Fruit fly (Drosophila melanogaster): ENCODE measurements around the gene HGTX.
A peak's percentile ranks its signal among the peaks of the same experiment; 100 is the strongest.

The HGTX gene

DNA sequence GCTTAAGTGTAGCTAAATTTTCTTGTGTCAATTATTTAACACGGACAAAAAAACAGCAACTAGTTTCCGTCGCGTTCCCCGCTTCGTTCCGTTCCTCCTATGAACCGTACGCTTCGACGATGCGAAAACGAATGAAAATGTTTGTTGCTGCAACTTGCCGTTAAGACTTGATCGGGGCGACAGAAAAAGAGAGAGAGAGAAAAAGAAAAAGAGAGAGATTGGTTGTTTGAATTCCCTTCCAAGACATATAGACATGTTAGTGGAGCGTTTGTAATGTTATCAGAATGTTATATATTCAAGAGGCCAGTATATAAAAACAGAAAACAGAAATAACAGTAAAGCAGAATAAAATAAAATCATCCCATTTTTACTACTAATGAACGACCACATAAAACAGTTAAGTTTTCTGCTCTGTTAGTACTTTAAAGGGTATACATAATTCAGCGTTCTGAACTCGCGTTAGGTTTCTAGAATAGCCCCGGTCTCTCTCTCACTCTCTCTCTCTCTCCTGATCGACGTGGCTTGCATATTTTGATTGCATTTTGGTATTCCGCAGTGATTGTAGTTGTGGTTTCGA is 48.4 kb downstream of the HGTX start, which contains the start of gene Gbs-70E (continued):
- TF ChIP-seq wek (GFP tag; optimal IDR thresholded peaks at IDR 0.05), result peak; percentile 69
- TF ChIP-seq danr (GFP tag; IDR thresholded peaks at IDR 0.05), result peak; percentile 66; the same call in 1 of the 2 replicates
- peak; percentile 94 for TF ChIP-seq CG12236 (GFP tag; optimal IDR thresholded peaks at IDR 0.05)
- peak; percentile 93 for TF ChIP-seq Hsf (GFP tag; optimal IDR thresholded peaks at IDR 0.05)
- TF ChIP-seq Bteb2 (GFP tag; optimal IDR thresholded peaks at IDR 0.05), result peak; percentile 88
- peak; percentile 89 for TF ChIP-seq NK7.1 (GFP tag; optimal IDR thresholded peaks at IDR 0.05)
- TF ChIP-seq fd102C (GFP tag; optimal IDR thresholded peaks at IDR 0.05), result peak; percentile 39
- peak; percentile 77 for TF ChIP-seq E2f2 (GFP tag; IDR thresholded peaks at IDR 0.05)
- peak; percentile 48 for TF ChIP-seq CG4282 (GFP tag; optimal IDR thresholded peaks at IDR 0.05)
- peak; percentile 23 for TF ChIP-seq cg (GFP tag; optimal IDR thresholded peaks at IDR 0.05)
- TF ChIP-seq CG2199 (GFP tag; IDR thresholded peaks at IDR 0.05), result peak; percentile 93
- TF ChIP-seq ttk (GFP tag; IDR thresholded peaks at IDR 0.05), result peak; percentile 92
- peak; percentile 88; the same call in 2 of the 3 replicates for TF ChIP-seq B-H1 (GFP tag; IDR thresholded peaks at IDR 0.05)
- TF ChIP-seq Hey (tag; optimal IDR thresholded peaks at IDR 0.05), result peak; percentile 71
- peak; percentile 78 for TF ChIP-seq CG15514 (GFP tag; optimal IDR thresholded peaks at IDR 0.05)
- peak; percentile 61 for TF ChIP-seq CG7745 (tag; optimal IDR thresholded peaks at IDR 0.05)
- TF ChIP-seq Bdp1 (GFP tag; optimal IDR thresholded peaks at IDR 0.05), result peak; percentile 66
- TF ChIP-seq fru (optimal IDR thresholded peaks at IDR 0.05), result no peak
- TF ChIP-seq CG8388 (GFP tag; optimal IDR thresholded peaks at IDR 0.05), result peak; percentile 93
- peak; percentile 83 for TF ChIP-seq Ada2b (GFP tag; IDR thresholded peaks at IDR 0.05)
- peak; percentile 64 for TF ChIP-seq CG1792 (GFP tag; optimal IDR thresholded peaks at IDR 0.05)
- TF ChIP-seq vnd (GFP tag; IDR thresholded peaks at IDR 0.05; ENCODE audit: partially characterized antibody), result no peak
- TF ChIP-seq CG30403 (GFP tag; optimal IDR thresholded peaks at IDR 0.05), result peak; percentile 95
- TF ChIP-seq CG7839 (tag; optimal IDR thresholded peaks at IDR 0.05), result peak; percentile 94
- TF ChIP-seq C15 (GFP tag; IDR thresholded peaks at IDR 0.05), result peak; percentile 78; the same call in 1 of the 3 replicates
- TF ChIP-seq CG8944 (GFP tag; optimal IDR thresholded peaks at IDR 0.05), result peak; percentile 83
- peak; percentile 58 for TF ChIP-seq CG1024 (GFP tag; IDR thresholded peaks at IDR 0.05)
- no peak for TF ChIP-seq CG3726 (GFP tag; IDR thresholded peaks at IDR 0.05)
- peak; percentile 82 for TF ChIP-seq H15 (GFP tag; IDR thresholded peaks at IDR 0.05)
- TF ChIP-seq Dbx (GFP tag; IDR thresholded peaks at IDR 0.05), result peak; percentile 73
- peak; percentile 85 for TF ChIP-seq sd (tag; optimal IDR thresholded peaks at IDR 0.05)
- peak; percentile 51; the same call in 1 of the 2 replicates for TF ChIP-seq MBD-R2 (GFP tag; IDR thresholded peaks at IDR 0.05)
- peak in 1 of 2 experiments; percentile 81 for TF ChIP-seq Hr78 (GFP tag; optimal IDR thresholded peaks at IDR 0.05)
- peak; percentile 94 for TF ChIP-seq BtbVII (GFP tag; optimal IDR thresholded peaks at IDR 0.05)
- peak; percentile 79 for TF ChIP-seq chm (GFP tag; IDR thresholded peaks at IDR 0.05)
- TF ChIP-seq tx (GFP tag; optimal IDR thresholded peaks at IDR 0.05), result peak; percentile 88
- TF ChIP-seq Dip2 (GFP tag; IDR thresholded peaks at IDR 0.05), result no peak
- peak; percentile 63; the same call in 1 of the 2 replicates for TF ChIP-seq ham (GFP tag; IDR thresholded peaks at IDR 0.05)
- peak; percentile 76 for TF ChIP-seq CG6254 (GFP tag; optimal IDR thresholded peaks at IDR 0.05)
- TF ChIP-seq Myb (GFP tag; optimal IDR thresholded peaks at IDR 0.05), result peak; percentile 80
- TF ChIP-seq kah (GFP tag; optimal IDR thresholded peaks at IDR 0.05), result peak; percentile 82
- peak; percentile 74 for TF ChIP-seq CG11085 (GFP tag; IDR thresholded peaks at IDR 0.05)
- TF ChIP-seq gem (tag; optimal IDR thresholded peaks at IDR 0.05), result peak; percentile 96
- TF ChIP-seq CG10147 (GFP tag; optimal IDR thresholded peaks at IDR 0.05), result peak; percentile 91
- TF ChIP-seq CG2712 (tag; optimal IDR thresholded peaks at IDR 0.05), result peak; percentile 97
- TF ChIP-seq unpg (GFP tag; optimal IDR thresholded peaks at IDR 0.05), result peak; percentile 94
- peak; percentile 94 for TF ChIP-seq Hmr (GFP tag; optimal IDR thresholded peaks at IDR 0.05)
- TF ChIP-seq CG15601 (tag; optimal IDR thresholded peaks at IDR 0.05), result peak; percentile 90
- peak; percentile 91 for TF ChIP-seq Sox100B (GFP tag; optimal IDR thresholded peaks at IDR 0.05)
- TF ChIP-seq CG11504 (tag; optimal IDR thresholded peaks at IDR 0.05), result peak; percentile 89
